Fruit fly (Drosophila melanogaster): ENCODE data around the gene Sgs7.

Gene Sgs7

dm6 chr3L:11508337-11508736 lies 1.3 kb upstream of the Sgs7 start, which contains the start of gene CG33500:
CG33500 (plus strand) TSS chr3L:11508637.
- TF ChIP-seq jumu (GFP tag; optimal IDR thresholded peaks at IDR 0.05) (no peak), CG17802 (tag; optimal IDR thresholded peaks at IDR 0.05) (no peak), fd102C (GFP tag; optimal IDR thresholded peaks at IDR 0.05) (no peak), CG12769 (tag; optimal IDR thresholded peaks at IDR 0.05) (no peak), Med (GFP tag) (peak; percentile 42), Ssrp (tag; optimal IDR thresholded peaks at IDR 0.05) (no peak), CG10959 (GFP tag; IDR thresholded peaks at IDR 0.05) (no peak), CG8290 (GFP tag; optimal IDR thresholded peaks at IDR 0.05) (no peak), CG8290 (tag; optimal IDR thresholded peaks at IDR 0.05) (peak in 1 of 2 experiments; percentile 8), Hmr (GFP tag; optimal IDR thresholded peaks at IDR 0.05) (peak; percentile 29), caup (GFP tag; optimal IDR thresholded peaks at IDR 0.05; ENCODE audit: severe bottlenecking) (no peak), Trl (optimal IDR thresholded peaks at IDR 0.05) (no peak), Trl (GFP tag; optimal IDR thresholded peaks at IDR 0.05) (no peak), CG34376 (GFP tag; optimal IDR thresholded peaks at IDR 0.05) (no peak), CG11695 (GFP tag; IDR thresholded peaks at IDR 0.05) (no peak), Mad (GFP tag; optimal IDR thresholded peaks at IDR 0.05) (no peak)

dm6 chr3L:11510489-11510888 lies 828 bp downstream of the Sgs7 start, which contains the start of gene CG33272:
CG33272 (minus strand) TSS chr3L:11510589.
- peak; percentile 51 for TF ChIP-seq fd3F (GFP tag; optimal IDR thresholded peaks at IDR 0.05)
- TF ChIP-seq mirr (GFP tag; optimal IDR thresholded peaks at IDR 0.05) = peak; percentile 20
- peak; percentile 19 for TF ChIP-seq Med (GFP tag)
- no peak for TF ChIP-seq CG1647 (GFP tag; optimal IDR thresholded peaks at IDR 0.05)
- peak; percentile 29 for TF ChIP-seq CG17568 (GFP tag; optimal IDR thresholded peaks at IDR 0.05)
- TF ChIP-seq CG13296 (GFP tag; optimal IDR thresholded peaks at IDR 0.05) = peak; percentile 47
- no peak for TF ChIP-seq tap (tag; optimal IDR thresholded peaks at IDR 0.05)
- TF ChIP-seq B-H1 (GFP tag; IDR thresholded peaks at IDR 0.05) = no peak
- TF ChIP-seq h (optimal IDR thresholded peaks at IDR 0.05) = no peak
- peak; percentile 10 for TF ChIP-seq BtbVII (GFP tag; optimal IDR thresholded peaks at IDR 0.05)
- TF ChIP-seq exex (tag; optimal IDR thresholded peaks at IDR 0.05) = no peak
- no peak for TF ChIP-seq CG1792 (GFP tag; optimal IDR thresholded peaks at IDR 0.05)
- no peak for TF ChIP-seq CG17912 (GFP tag; optimal IDR thresholded peaks at IDR 0.05)
- no peak for TF ChIP-seq tgo (GFP tag; IDR thresholded peaks at IDR 0.05)
- TF ChIP-seq CG15269 (tag; optimal IDR thresholded peaks at IDR 0.05) = peak; percentile 22

dm6 chr3L:11511243-11511642 lies 1.6 kb downstream of the Sgs7 start:
- no peak for TF ChIP-seq dm (GFP tag; optimal IDR thresholded peaks at IDR 0.05)
- peak; percentile 12 for TF ChIP-seq CG14710 (tag; optimal IDR thresholded peaks at IDR 0.05)
- TF ChIP-seq CG17612 (GFP tag; IDR thresholded peaks at IDR 0.05) = no peak
- no peak for TF ChIP-seq al (GFP tag; IDR thresholded peaks at IDR 0.05)
- no peak for TF ChIP-seq Deaf1 (tag; optimal IDR thresholded peaks at IDR 0.05)
- TF ChIP-seq NC2β (GFP tag; optimal IDR thresholded peaks at IDR 0.05) = no peak
- TF ChIP-seq CG7556 (GFP tag; optimal IDR thresholded peaks at IDR 0.05) = no peak
- TF ChIP-seq Nf-YA (GFP tag; IDR thresholded peaks at IDR 0.05) = no peak
- peak; percentile 23 for TF ChIP-seq CoRest (tag; optimal IDR thresholded peaks at IDR 0.05)
- no peak for TF ChIP-seq CG12071 (GFP tag; optimal IDR thresholded peaks at IDR 0.05)
- TF ChIP-seq CG6683 (GFP tag; optimal IDR thresholded peaks at IDR 0.05) = no peak
- TF ChIP-seq CG31388 (GFP tag; optimal IDR thresholded peaks at IDR 0.05) = no peak
- TF ChIP-seq CG31365 (tag; optimal IDR thresholded peaks at IDR 0.05) = no peak
- no peak for TF ChIP-seq CG12299 (tag; optimal IDR thresholded peaks at IDR 0.05)
- no peak for TF ChIP-seq fd64A (GFP tag; optimal IDR thresholded peaks at IDR 0.05)
- TF ChIP-seq hth (optimal IDR thresholded peaks at IDR 0.05) = no peak
- no peak for TF ChIP-seq HLH4C (GFP tag; IDR thresholded peaks at IDR 0.05; ENCODE audit: partially characterized antibody)
- no peak for TF ChIP-seq CG3726 (GFP tag; IDR thresholded peaks at IDR 0.05)
- no peak for TF ChIP-seq CG16779 (GFP tag; IDR thresholded peaks at IDR 0.05)
- TF ChIP-seq bab2 (GFP tag; optimal IDR thresholded peaks at IDR 0.05) = no peak
- peak; percentile 24 for TF ChIP-seq CG15601 (tag; optimal IDR thresholded peaks at IDR 0.05)
- TF ChIP-seq Doc3 (GFP tag; IDR thresholded peaks at IDR 0.05; ENCODE audit: partially characterized antibody) = no peak
